Worm (Caenorhabditis elegans) whole organism, L3 larva: Measurements from ENCODE around the gene tat-3.

Experiments
- ZK546.5 ChIP-seq: sonication (generic microtip); optimal IDR thresholded peaks from 2 replicates; lab custom pipeline; 2017; ENCODE audit warnings: missing biosample characterization, missing genetic modification characterization
- nfya-1 ChIP-seq: sonication (generic microtip); optimal IDR thresholded peaks from 2 replicates; lab custom pipeline; 2017; ENCODE audit warnings: missing genetic modification characterization, mild to moderate bottlenecking, missing compliant biosample characterization, antibody characterized with exemption, moderate library complexity; ENCODE audit not compliant: insufficient read depth
- nhr-23 ChIP-seq: fragments of 150-350 bp; optimal IDR thresholded peaks from 2 replicates; lab custom pipeline; 2014; ENCODE audit warnings: missing biosample characterization, missing genetic modification reagents, missing genetic modification characterization
- pha-4 ChIP-seq: fragments of 150-350 bp; optimal IDR thresholded peaks from 2 replicates; lab custom pipeline; 2014; ENCODE audit warnings: missing biosample characterization, missing genetic modification reagents, missing genetic modification characterization
- tbx-2 ChIP-seq: sonication (generic microtip); optimal IDR thresholded peaks from 2 replicates; lab custom pipeline; 2016; ENCODE audit warnings: mild to moderate bottlenecking, missing genetic modification characterization, missing compliant biosample characterization

- no peak for TF ChIP-seq nfya-1
- no peak for TF ChIP-seq ZK546.5
- TF ChIP-seq nhr-23, result no peak
- TF ChIP-seq pha-4 (tag; lab: Kevin White, UChicago), result no peak
- TF ChIP-seq tbx-2, result no peak
Measured at ce11 chrIII:10746406-10746807, 15.9 kb upstream of the tat-3 start.
